Worm (Caenorhabditis elegans) whole organism, midembryonic: ENCODE data around the gene rpl-39.

Source experiments
- T22C8.4 ChIP-seq: fragments of 200-800 bp; sonication (Bioruptor generic); IDR thresholded peaks from 2 replicates; pipeline ENCODE4 v1.3.6; 2022; ENCODE audit warnings: missing genetic modification characterization, missing compliant biosample characterization
- cog-1 ChIP-seq: sonication (generic microtip); optimal IDR thresholded peaks from 2 replicates; lab custom pipeline; 2016; ENCODE audit warnings: missing genetic modification characterization, missing compliant biosample characterization
- klf-2 ChIP-seq: fragments of 200-800 bp; sonication (Bioruptor generic); conservative IDR thresholded peaks from 2 replicates; pipeline ENCODE4 v1.3.6; 2022; ENCODE audit warnings: missing genetic modification reagents, missing genetic modification characterization, missing compliant biosample characterization
- tab-1 ChIP-seq: fragments of 200-800 bp; sonication (Bioruptor generic); IDR thresholded peaks from 2 replicates; pipeline ENCODE4 v1.3.6; 2022; ENCODE audit warnings: missing genetic modification characterization, missing compliant biosample characterization
- ztf-29 ChIP-seq: fragments of 200-800 bp; sonication (Bioruptor generic); IDR thresholded peaks from 2 replicates; pipeline ENCODE4 v1.3.6; 2022; ENCODE audit warnings: missing genetic modification reagents, missing genetic modification characterization, missing compliant biosample characterization

ce11 chrV:7798079-7798478, 22.2 kb upstream of the rpl-39 start, which contains the start of gene ZK742.7:
- no peak for TF ChIP-seq ztf-29 (GFP tag; lab: Robert Waterston, UW)
- no peak for TF ChIP-seq tab-1 (GFP tag; lab: Robert Waterston, UW)
- TF ChIP-seq T22C8.4 (GFP tag; lab: Robert Waterston, UW): no peak
- TF ChIP-seq klf-2: no peak
- no peak for TF ChIP-seq cog-1
